Fruit fly (Drosophila melanogaster) whole organism, wandering third instar larva: ENCODE data around the gene CG3769.

Experiments
- Abd-B ChIP-seq: fragments of >200 bp; optimal IDR thresholded peaks from 2 replicates; lab custom pipeline; 2017; ENCODE audit warnings: missing biosample characterization, missing genetic modification characterization
- CG32264 ChIP-seq: fragments of 200-800 bp; sonication (Bioruptor generic); optimal IDR thresholded peaks from 2 replicates; lab custom pipeline; 2016; ENCODE audit warnings: missing biosample characterization, missing genetic modification characterization
- CG9705 ChIP-seq: fragments of 200-800 bp; sonication (Bioruptor generic); optimal IDR thresholded peaks from 2 replicates; lab custom pipeline; 2018; ENCODE audit warnings: missing biosample characterization, mild to moderate bottlenecking, missing genetic modification characterization
- CrebA ChIP-seq: fragments of 200-800 bp; sonication (Bioruptor generic); optimal IDR thresholded peaks from 2 replicates; lab custom pipeline; 2016; ENCODE audit warnings: missing biosample characterization, mild to moderate bottlenecking, missing genetic modification characterization, borderline replicate concordance
- Dfd ChIP-seq: fragments of >200 bp; optimal IDR thresholded peaks from 2 replicates; lab custom pipeline; 2017; ENCODE audit warnings: missing biosample characterization, missing genetic modification characterization
- Dif ChIP-seq: fragments of 200-275, 200-300 bp; sonication (Bioruptor generic); optimal IDR thresholded peaks from 2 replicates; lab custom pipeline; 2018; ENCODE audit warnings: missing biosample characterization, missing genetic modification characterization; ENCODE audit not compliant: partially characterized antibody
- GATAd ChIP-seq: sonication (Bioruptor generic); optimal IDR thresholded peaks from 2 replicates; lab custom pipeline; 2016; ENCODE audit warnings: missing biosample characterization, missing genetic modification characterization
- HLH106 ChIP-seq: fragments of 200-800 bp; optimal IDR thresholded peaks from 3 replicates; lab custom pipeline; 2019; ENCODE audit warnings: missing biosample characterization, mild to moderate bottlenecking, missing genetic modification characterization, moderate library complexity
- Hnf4 ChIP-seq: fragments of 200-800 bp; sonication (Bioruptor generic); optimal IDR thresholded peaks from 2 replicates; lab custom pipeline; 2016; ENCODE audit warnings: missing biosample characterization, mild to moderate bottlenecking, missing genetic modification characterization
- Hr78 ChIP-seq: fragments of >200 bp; optimal IDR thresholded peaks from 2 replicates; lab custom pipeline; 2017; ENCODE audit warnings: missing biosample characterization, missing genetic modification characterization
- Hr83 ChIP-seq: fragments of 200-300 bp; sonication (Bioruptor generic); optimal IDR thresholded peaks from 2 replicates; lab custom pipeline; 2016; ENCODE audit warnings: missing biosample characterization, mild to moderate bottlenecking, missing genetic modification characterization, moderate library complexity; ENCODE audit not compliant: poor library complexity, severe bottlenecking
- Jra ChIP-seq: sonication (Bioruptor generic); optimal IDR thresholded peaks from 2 replicates; lab custom pipeline; 2016; ENCODE audit warnings: missing biosample characterization, missing genetic modification characterization
- Mio ChIP-seq: sonication (Bioruptor generic); optimal IDR thresholded peaks from 2 replicates; lab custom pipeline; 2016; ENCODE audit warnings: missing biosample characterization, missing genetic modification characterization
- Myc ChIP-seq: fragments of >200 bp; optimal IDR thresholded peaks from 2 replicates; lab custom pipeline; 2017
- N ChIP-seq: fragments of >200 bp; optimal IDR thresholded peaks from 2 replicates; lab custom pipeline; 2018; ENCODE audit warnings: missing biosample characterization, missing external identifiers, missing genetic modification characterization
- OdsH ChIP-seq: fragments of 200-800 bp; sonication (Bioruptor generic); optimal IDR thresholded peaks from 2 replicates; lab custom pipeline; 2016; ENCODE audit warnings: missing biosample characterization, mild to moderate bottlenecking, missing genetic modification characterization
- Rel ChIP-seq, 2 experiments: fragments of 200-800 bp; sonication (Bioruptor generic) in 1 of 2; optimal IDR thresholded peaks; 2 replicates in 1 of 2; 3 replicates in 1 of 2; lab custom pipeline; 2016 to 2019; ENCODE audit warnings: mild to moderate bottlenecking in 2 of 2, missing biosample characterization in 2 of 2, missing genetic modification characterization in 2 of 2, moderate library complexity in 1 of 2
- Sp1 ChIP-seq: fragments of 200-800 bp; sonication (Bioruptor generic); optimal IDR thresholded peaks from 3 replicates; lab custom pipeline; 2019; ENCODE audit warnings: missing biosample characterization, mild to moderate bottlenecking, missing genetic modification characterization, moderate library complexity
- Vsx2 ChIP-seq: fragments of 200-300, 225-300 bp; sonication (Bioruptor generic); optimal IDR thresholded peaks from 2 replicates; lab custom pipeline; 2018; ENCODE audit warnings: missing biosample characterization, missing genetic modification characterization; ENCODE audit not compliant: partially characterized antibody
- br ChIP-seq: fragments of 200-800 bp; sonication (Bioruptor generic); optimal IDR thresholded peaks from 2 replicates; lab custom pipeline; 2016; ENCODE audit warnings: missing biosample characterization, missing genetic modification characterization
- brk ChIP-seq: fragments of 200-800 bp; sonication (Bioruptor generic); optimal IDR thresholded peaks from 2 replicates; lab custom pipeline; 2016; ENCODE audit warnings: missing biosample characterization, mild to moderate bottlenecking, missing genetic modification characterization
- dl ChIP-seq, 2 experiments: fragments of 175-275, 200-275 bp in 1 of 2; fragments of 200-275 bp in 1 of 2; sonication (Bioruptor generic); optimal IDR thresholded peaks; lab custom pipeline; 2018; ENCODE audit warnings: mild to moderate bottlenecking in 2 of 2, missing biosample characterization in 2 of 2, missing genetic modification characterization in 2 of 2, moderate library complexity in 2 of 2; ENCODE audit not compliant: partially characterized antibody in 2 of 2, insufficient read depth in 1 of 2
- dmrt93B ChIP-seq: fragments of 200-800 bp; sonication (Bioruptor generic); optimal IDR thresholded peaks from 2 replicates; lab custom pipeline; 2018; ENCODE audit warnings: missing biosample characterization, mild to moderate bottlenecking, missing genetic modification characterization
- dsf ChIP-seq: sonication (Bioruptor generic); optimal IDR thresholded peaks from 2 replicates; lab custom pipeline; 2016; ENCODE audit warnings: missing biosample characterization, missing genetic modification characterization, borderline replicate concordance
- ey ChIP-seq: fragments of 200-800 bp; sonication (Bioruptor generic); optimal IDR thresholded peaks from 2 replicates; lab custom pipeline; 2016; ENCODE audit warnings: missing biosample characterization, missing genetic modification characterization
- foxo ChIP-seq, 2 experiments: fragments of 200-800 bp; sonication (Bioruptor generic); optimal IDR thresholded peaks; 2 replicates in 1 of 2; 3 replicates in 1 of 2; lab custom pipeline; 2016 to 2017; ENCODE audit warnings: missing biosample characterization in 2 of 2, missing genetic modification characterization in 2 of 2
- fru ChIP-seq: fragments of 200-800 bp; sonication (Bioruptor generic); optimal IDR thresholded peaks from 3 replicates; lab custom pipeline; 2016; ENCODE audit warnings: missing biosample characterization, mild to moderate bottlenecking, missing genetic modification characterization
- h ChIP-seq: fragments of 200-800 bp; sonication (Bioruptor generic); optimal IDR thresholded peaks from 3 replicates; lab custom pipeline; 2016; ENCODE audit warnings: missing biosample characterization, mild to moderate bottlenecking, missing genetic modification characterization
- jim ChIP-seq: fragments of 175-275, 200-325 bp; sonication (Bioruptor generic); optimal IDR thresholded peaks from 2 replicates; lab custom pipeline; 2016; ENCODE audit warnings: missing biosample characterization, mild to moderate bottlenecking, missing genetic modification characterization
- lola ChIP-seq: fragments of >200 bp; optimal IDR thresholded peaks from 2 replicates; lab custom pipeline; 2017; ENCODE audit warnings: missing biosample characterization, missing genetic modification characterization
- pan ChIP-seq: fragments of >200 bp; optimal IDR thresholded peaks from 2 replicates; lab custom pipeline; 2017
- psq ChIP-seq: fragments of 200-800 bp; sonication (Bioruptor generic); optimal IDR thresholded peaks from 3 replicates; lab custom pipeline; 2017; ENCODE audit warnings: missing biosample characterization, mild to moderate bottlenecking, missing genetic modification characterization, moderate library complexity
- rgr ChIP-seq: fragments of 200-800 bp; sonication (Bioruptor generic); optimal IDR thresholded peaks from 3 replicates; lab custom pipeline; 2016; ENCODE audit warnings: missing biosample characterization, mild to moderate bottlenecking, missing genetic modification characterization
- sage ChIP-seq: fragments of 200-800 bp; sonication (Bioruptor generic); optimal IDR thresholded peaks from 2 replicates; lab custom pipeline; 2016; ENCODE audit warnings: missing biosample characterization, mild to moderate bottlenecking, missing genetic modification characterization
- sv ChIP-seq: fragments of 200-800 bp; sonication (Bioruptor generic); optimal IDR thresholded peaks from 3 replicates; lab custom pipeline; 2016; ENCODE audit warnings: missing biosample characterization, missing genetic modification characterization
- tai ChIP-seq: sonication (Bioruptor generic); optimal IDR thresholded peaks from 2 replicates; lab custom pipeline; 2016; ENCODE audit warnings: missing biosample characterization, missing genetic modification characterization
- usp ChIP-seq: fragments of >200 bp; optimal IDR thresholded peaks from 2 replicates; lab custom pipeline; 2017; ENCODE audit warnings: missing biosample characterization, missing genetic modification characterization
- woc ChIP-seq: sonication (Bioruptor generic); optimal IDR thresholded peaks from 2 replicates; lab custom pipeline; 2016; ENCODE audit warnings: missing biosample characterization, mild to moderate bottlenecking, missing genetic modification characterization

CG3769 gene

DNA sequence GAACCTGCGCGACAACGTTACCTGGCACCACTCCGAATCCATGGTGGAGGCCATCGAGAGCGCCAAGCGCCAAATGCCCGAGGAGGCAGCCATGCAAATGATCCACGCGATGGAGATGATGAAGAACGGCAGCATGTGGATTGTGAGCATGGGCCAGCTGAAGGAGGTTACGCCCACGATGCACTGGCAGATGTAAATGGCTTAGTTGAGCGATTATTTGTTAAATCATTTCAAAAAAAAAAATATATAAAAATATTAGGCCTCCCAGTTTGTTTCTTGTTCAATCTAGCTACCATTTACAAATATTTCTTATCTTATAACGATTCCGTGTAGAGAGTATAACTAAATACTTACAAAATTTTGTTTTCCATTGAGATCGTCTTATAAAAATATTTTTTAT, 7.6 kb upstream of the CG3769 start, which contains the start of gene CG42847:
TSS of gene CG42847 (plus strand) at position 301 of the 400 bp plus-strand sequence.
- TF ChIP-seq Jra (GFP tag; lab: Kevin White, UChicago) (no peak), dmrt93B (no peak), Hr83 (GFP tag; lab: Kevin White, UChicago) (no peak)

- TF ChIP-seq pan (lab: Kevin White, UChicago): no peak
- peak; percentile 77 for TF ChIP-seq brk (GFP tag; lab: Kevin White, UChicago)
- TF ChIP-seq fru (GFP tag; lab: Kevin White, UChicago): peak; percentile 72
- peak; percentile 42 for TF ChIP-seq Hr83 (GFP tag; lab: Kevin White, UChicago)
- TF ChIP-seq Dfd (GFP tag; lab: Kevin White, UChicago): no peak
- TF ChIP-seq jim: no peak
- TF ChIP-seq dl (GFP tag; optimal IDR thresholded peaks at IDR 0.05; lab: Kevin White, UChicago; ENCODE audit: insufficient read depth in 1 of 2, partially characterized antibody in 2 of 2): peak; percentile 64 to 65
- peak; percentile 84 for TF ChIP-seq sv (GFP tag; lab: Kevin White, UChicago)
- TF ChIP-seq Rel (GFP tag; optimal IDR thresholded peaks at IDR 0.05; lab: Kevin White, UChicago): no peak
- TF ChIP-seq Rel (tag; optimal IDR thresholded peaks at IDR 0.05; lab: Kevin White, UChicago): peak; percentile 49
- peak; percentile 25 for TF ChIP-seq dsf (GFP tag; lab: Kevin White, UChicago)
- no peak for TF ChIP-seq N
- peak; percentile 28 for TF ChIP-seq GATAd (GFP tag; lab: Kevin White, UChicago)
- no peak for TF ChIP-seq Mio (GFP tag; lab: Kevin White, UChicago)
- TF ChIP-seq dmrt93B: peak; percentile 93
- peak; percentile 78 for TF ChIP-seq OdsH (GFP tag; lab: Kevin White, UChicago)
- peak; percentile 39 for TF ChIP-seq Jra (GFP tag; lab: Kevin White, UChicago)
- no peak for TF ChIP-seq CG32264 (GFP tag; lab: Kevin White, UChicago)
- peak; percentile 94 for TF ChIP-seq Dif (GFP tag; lab: Kevin White, UChicago)
- peak; percentile 42 for TF ChIP-seq ey
- TF ChIP-seq psq: peak; percentile 84
- no peak for TF ChIP-seq CrebA
- peak; percentile 77 for TF ChIP-seq h (GFP tag; lab: Kevin White, UChicago)
- TF ChIP-seq Myc (lab: Kevin White, UChicago): no peak
- TF ChIP-seq Abd-B: no peak
- peak; percentile 76 for TF ChIP-seq tai
- peak; percentile 92 for TF ChIP-seq HLH106 (tag; lab: Kevin White, UChicago)
- TF ChIP-seq foxo (GFP tag; optimal IDR thresholded peaks at IDR 0.05; lab: Kevin White, UChicago): peak in 1 of 2 experiments; percentile 89
- TF ChIP-seq woc (GFP tag; lab: Kevin White, UChicago): peak; percentile 51
- TF ChIP-seq usp (GFP tag; lab: Kevin White, UChicago): no peak
- peak; percentile 84 for TF ChIP-seq rgr (GFP tag; lab: Kevin White, UChicago)
- TF ChIP-seq sage (GFP tag; lab: Kevin White, UChicago): peak; percentile 0
- TF ChIP-seq lola (GFP tag; lab: Kevin White, UChicago): no peak
- TF ChIP-seq CG9705: peak; percentile 78
- peak; percentile 75 for TF ChIP-seq Hnf4
- no peak for TF ChIP-seq Hr78 (GFP tag; lab: Kevin White, UChicago)
- TF ChIP-seq Vsx2: peak; percentile 98
- peak; percentile 84 for TF ChIP-seq Sp1 (GFP tag; lab: Kevin White, UChicago)
- peak; percentile 67 for TF ChIP-seq br (GFP tag; lab: Kevin White, UChicago)
Measured at dm6 chr2L:9430992-9431602, 4.1 kb upstream of the CG3769 start, which contains the start of the genes FucTB and scat. Gene FucTB (minus strand): TSS chr2L:9431052. Gene scat (plus strand): TSS chr2L:9431405.
